Fruit fly (Drosophila melanogaster): ENCODE data around the gene CG14454.

DNA sequence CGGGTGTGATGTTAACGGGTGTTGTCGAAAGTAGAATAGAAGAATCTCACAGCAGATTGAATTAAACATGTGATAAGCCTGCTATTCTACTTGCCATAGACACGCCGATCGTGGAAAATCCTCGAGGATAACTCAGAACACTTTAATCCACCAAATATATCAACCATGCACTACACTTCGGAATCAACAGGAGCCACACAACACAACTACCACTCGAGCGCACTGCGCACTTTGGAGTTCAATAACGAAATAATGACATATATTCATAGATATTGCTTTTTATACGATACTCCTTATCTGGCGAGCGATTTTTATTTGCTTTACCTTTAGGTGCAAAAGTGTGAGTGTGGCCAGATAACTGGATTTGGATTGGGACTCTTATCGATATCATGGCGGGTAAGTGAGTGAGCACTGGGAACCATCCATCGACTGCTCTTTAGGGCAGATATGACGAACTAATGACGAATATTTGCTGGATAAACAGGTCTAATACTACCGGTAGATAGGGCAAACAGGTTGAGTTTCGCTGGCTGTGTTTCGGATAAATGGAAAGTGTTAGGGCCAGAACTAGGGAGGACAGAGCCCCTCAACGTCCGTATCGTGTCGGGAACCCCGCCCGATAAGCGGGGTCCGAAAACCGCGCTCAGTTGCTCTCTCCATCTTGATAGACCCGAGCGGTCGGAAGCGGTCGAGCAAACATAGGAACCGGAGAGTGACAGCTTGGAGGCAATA lies 22.9 kb downstream of the CG14454 start, which contains the start of gene Jhbp6:
- TF ChIP-seq Blimp-1 (GFP tag; optimal IDR thresholded peaks at IDR 0.05) (no peak), Eip75B (GFP tag; optimal IDR thresholded peaks at IDR 0.05) (no peak), Sox102F (GFP tag; optimal IDR thresholded peaks at IDR 0.05) (no peak), dsx (GFP tag; optimal IDR thresholded peaks at IDR 0.05; ENCODE audit: poor library complexity, severe bottlenecking) (no peak), CG8632 (GFP tag; optimal IDR thresholded peaks at IDR 0.05) (no peak), fd59A (GFP tag; optimal IDR thresholded peaks at IDR 0.05) (no peak), CG16779 (tag; optimal IDR thresholded peaks at IDR 0.05) (no peak), Hr39 (GFP tag; optimal IDR thresholded peaks at IDR 0.05) (no peak), CG9139 (GFP tag; optimal IDR thresholded peaks at IDR 0.05) (no peak), pdm3 (GFP tag; optimal IDR thresholded peaks at IDR 0.05) (no peak), CG8119 (GFP tag; IDR thresholded peaks at IDR 0.05) (no peak), CG8319 (GFP tag; optimal IDR thresholded peaks at IDR 0.05) (no peak), lz (GFP tag; optimal IDR thresholded peaks at IDR 0.05) (no peak), CG6163 (GFP tag; IDR thresholded peaks at IDR 0.05) (no peak)

Measured in whole organism, prepupa.